Fruit fly (Drosophila melanogaster) Kc167 (cell line): ENCODE measurements around the gene Lst8.

Experiments used
- Myc ChIP-seq: fragments of >200 bp; optimal IDR thresholded peaks from 2 replicates; lab custom pipeline; 2017; ENCODE audit warnings: missing external identifiers
- Sin3A ChIP-seq: fragments of >200 bp; optimal IDR thresholded peaks from 2 replicates; lab custom pipeline; 2018; ENCODE audit warnings: missing external identifiers
- h ChIP-seq: fragments of >200 bp; optimal IDR thresholded peaks from 3 replicates; lab custom pipeline; 2018; ENCODE audit warnings: missing external identifiers
- insv ChIP-seq: fragments of >200 bp; optimal IDR thresholded peaks from 3 replicates; lab custom pipeline; 2018; ENCODE audit warnings: missing external identifiers
- psq ChIP-seq: fragments of >200 bp; optimal IDR thresholded peaks from 2 replicates; lab custom pipeline; 2017; ENCODE audit warnings: missing external identifiers
- ttk ChIP-seq: sonication (Bioruptor generic); optimal IDR thresholded peaks from 2 replicates; lab custom pipeline; 2017; ENCODE audit warnings: missing external identifiers

Gene Lst8

dm6 chrX:9605783-9606182, at the start of gene Lst8:
Lst8 (minus strand) TSS chrX:9605969.
- no peak for TF ChIP-seq psq (lab: Kevin White, UChicago)
- no peak for TF ChIP-seq h (lab: Kevin White, UChicago)
- TF ChIP-seq insv = no peak
- no peak for TF ChIP-seq ttk (lab: Kevin White, UChicago)
- no peak for TF ChIP-seq Myc (lab: Kevin White, UChicago)

- TF ChIP-seq Myc (lab: Kevin White, UChicago) (no peak), ttk (lab: Kevin White, UChicago) (no peak), Sin3A (no peak), psq (lab: Kevin White, UChicago) (no peak), h (lab: Kevin White, UChicago) (no peak), insv (no peak)
Observed at dm6 chrX:9653986-9654688, 48.4 kb upstream of the Lst8 start.

dm6 chrX:9653242-9653641, 47.5 kb upstream of the Lst8 start:
- TF ChIP-seq Sin3A (no peak), ttk (lab: Kevin White, UChicago) (no peak)

- no peak for TF ChIP-seq ttk (lab: Kevin White, UChicago)
Observed at dm6 chrX:9652006-9652405, 46.2 kb upstream of the Lst8 start.

- TF ChIP-seq ttk (lab: Kevin White, UChicago) (no peak), Myc (lab: Kevin White, UChicago) (no peak), h (lab: Kevin White, UChicago) (no peak), Sin3A (no peak), psq (lab: Kevin White, UChicago) (no peak), insv (no peak)
Observed at dm6 chrX:9650757-9651594, 45.2 kb upstream of the Lst8 start.

- no peak for TF ChIP-seq insv
- TF ChIP-seq Sin3A = no peak
- TF ChIP-seq Myc (lab: Kevin White, UChicago) = no peak
Observed at dm6 chrX:9650048-9650447, 44.3 kb upstream of the Lst8 start.

- TF ChIP-seq Myc (lab: Kevin White, UChicago) (no peak), psq (lab: Kevin White, UChicago) (no peak)
Observed at dm6 chrX:9647067-9647466, 41.3 kb upstream of the Lst8 start.

dm6 chrX:9646022-9646421, 40.3 kb upstream of the Lst8 start:
- TF ChIP-seq ttk (lab: Kevin White, UChicago) = no peak

- TF ChIP-seq ttk (lab: Kevin White, UChicago) (no peak), Sin3A (no peak), Myc (lab: Kevin White, UChicago) (no peak), h (lab: Kevin White, UChicago) (no peak), psq (lab: Kevin White, UChicago) (no peak), insv (no peak)
Observed at dm6 chrX:9644828-9645227, 39.1 kb upstream of the Lst8 start.

- TF ChIP-seq Sin3A (no peak), h (lab: Kevin White, UChicago) (no peak), psq (lab: Kevin White, UChicago) (no peak), insv (no peak), ttk (lab: Kevin White, UChicago) (no peak), Myc (lab: Kevin White, UChicago) (no peak)
Observed at dm6 chrX:9641184-9641772, 35.5 kb upstream of the Lst8 start.

dm6 chrX:9640690-9641149, 35.0 kb upstream of the Lst8 start:
- TF ChIP-seq h (lab: Kevin White, UChicago) (no peak), insv (no peak), Myc (lab: Kevin White, UChicago) (no peak), Sin3A (no peak), ttk (lab: Kevin White, UChicago) (no peak), psq (lab: Kevin White, UChicago) (no peak)

- TF ChIP-seq h (lab: Kevin White, UChicago) = no peak
- no peak for TF ChIP-seq psq (lab: Kevin White, UChicago)
- no peak for TF ChIP-seq Myc (lab: Kevin White, UChicago)
- no peak for TF ChIP-seq insv
- TF ChIP-seq ttk (lab: Kevin White, UChicago) = no peak
- TF ChIP-seq Sin3A = no peak
Observed at dm6 chrX:9638927-9639420, 33.2 kb upstream of the Lst8 start.

dm6 chrX:9636835-9637234, 31.1 kb upstream of the Lst8 start:
- TF ChIP-seq Sin3A (no peak), ttk (lab: Kevin White, UChicago) (no peak), h (lab: Kevin White, UChicago) (no peak), psq (lab: Kevin White, UChicago) (no peak), Myc (lab: Kevin White, UChicago) (no peak), insv (no peak)
